Fruit fly (Drosophila melanogaster) whole organism, embryonic: ENCODE data around the gene CG15449.
A peak's percentile ranks its signal among the peaks of the same experiment; 100 is the strongest.

Experiments
- ATbp ChIP-seq: fragments of 200-800 bp; sonication (Bioruptor generic); optimal IDR thresholded peaks from 2 replicates; lab custom pipeline; 2017; ENCODE audit warnings: missing biosample characterization, mild to moderate bottlenecking, missing genetic modification characterization, missing genetic modification reagents
- CG11456 ChIP-seq: fragments of 200-800 bp; sonication (Bioruptor generic); IDR thresholded peaks from 3 replicates; pipeline ENCODE4 v1.3.6; 2022; ENCODE audit warnings: missing biosample characterization, missing genetic modification characterization
- CG14441 ChIP-seq: fragments of 200-800 bp; sonication (Bioruptor generic); IDR thresholded peaks from 2 replicates; pipeline ENCODE4 v1.3.6; 2022; ENCODE audit warnings: missing biosample characterization, missing genetic modification characterization
- CG15514 ChIP-seq: fragments of 200-800 bp; sonication (Bioruptor generic); optimal IDR thresholded peaks from 3 replicates; lab custom pipeline; 2017; ENCODE audit warnings: missing biosample characterization, missing genetic modification characterization, mild to moderate bottlenecking, moderate library complexity, missing genetic modification reagents
- CG2202 ChIP-seq: fragments of 200-800 bp; sonication (Bioruptor generic); optimal IDR thresholded peaks from 2 replicates; lab custom pipeline; 2018; ENCODE audit warnings: missing biosample characterization, mild to moderate bottlenecking, missing genetic modification characterization
- CG32532 ChIP-seq: fragments of 200-800 bp; sonication (Bioruptor generic); IDR thresholded peaks from 2 replicates; pipeline ENCODE4 v1.3.6; 2022; ENCODE audit warnings: missing biosample characterization, missing genetic modification characterization
- CG3281 ChIP-seq: fragments of 200-800 bp; sonication (Bioruptor generic); optimal IDR thresholded peaks from 3 replicates; lab custom pipeline; 2017; ENCODE audit warnings: missing biosample characterization, mild to moderate bottlenecking, missing genetic modification characterization
- CG3838 ChIP-seq: fragments of 200-800 bp; sonication (Bioruptor generic); optimal IDR thresholded peaks from 3 replicates; lab custom pipeline; 2016; ENCODE audit warnings: missing biosample characterization, missing genetic modification characterization
- CG5245 ChIP-seq: fragments of 200-800 bp; sonication (Bioruptor generic); optimal IDR thresholded peaks from 3 replicates; lab custom pipeline; 2016; ENCODE audit warnings: missing biosample characterization, missing genetic modification characterization
- CG6791 ChIP-seq: fragments of 200-800 bp; sonication (Bioruptor generic); IDR thresholded peaks from 3 replicates; pipeline ENCODE4 v1.3.6; 2022; ENCODE audit warnings: missing biosample characterization, missing genetic modification characterization; ENCODE audit not compliant: partially characterized antibody
- CG6854 ChIP-seq: fragments of 200-800 bp; sonication (Bioruptor generic); optimal IDR thresholded peaks from 3 replicates; lab custom pipeline; 2017; ENCODE audit warnings: missing biosample characterization, mild to moderate bottlenecking, missing genetic modification characterization
- CG7745 ChIP-seq: fragments of 200-800 bp; sonication (Bioruptor generic); optimal IDR thresholded peaks from 2 replicates; lab custom pipeline; 2018; ENCODE audit warnings: missing biosample characterization, mild to moderate bottlenecking, missing genetic modification characterization, moderate library complexity
- CG7963 ChIP-seq: fragments of 200-800 bp; sonication (Bioruptor generic); IDR thresholded peaks from 3 replicates; pipeline ENCODE4 v1.3.6; 2022; ENCODE audit warnings: missing biosample characterization, missing genetic modification characterization; ENCODE audit not compliant: partially characterized antibody
- CG8290 ChIP-seq, 3 experiments: fragments of 200-800 bp; sonication (Bioruptor generic); optimal IDR thresholded peaks; 2 replicates each; lab custom pipeline; 2016 to 2019; ENCODE audit warnings: missing biosample characterization in 3 of 3, missing genetic modification characterization in 3 of 3, mild to moderate bottlenecking in 2 of 3, moderate library complexity in 1 of 3
- CG8944 ChIP-seq: fragments of 200-800 bp; sonication (Bioruptor generic); optimal IDR thresholded peaks from 3 replicates; lab custom pipeline; 2016; ENCODE audit warnings: missing biosample characterization, missing genetic modification characterization
- CkIIα-i1 ChIP-seq: fragments of 200-800 bp; sonication (Bioruptor generic); IDR thresholded peaks from 2 replicates; pipeline ENCODE4 v1.3.6; 2022; ENCODE audit warnings: missing biosample characterization, missing genetic modification characterization
- Dip3 ChIP-seq: fragments of 200-800 bp; sonication (Bioruptor generic); optimal IDR thresholded peaks from 3 replicates; lab custom pipeline; 2016; ENCODE audit warnings: missing biosample characterization, missing genetic modification characterization
- Dll ChIP-seq: fragments of 200-800 bp; sonication (Bioruptor generic); IDR thresholded peaks from 4 replicates; pipeline ENCODE4 v1.3.6; 2022; ENCODE audit warnings: missing biosample characterization, missing genetic modification characterization; ENCODE audit not compliant: partially characterized antibody
- Doc3 ChIP-seq: fragments of 200-800 bp; sonication (Bioruptor generic); IDR thresholded peaks from 3 replicates; pipeline ENCODE4 v1.3.6; 2022; ENCODE audit warnings: missing biosample characterization, missing genetic modification characterization; ENCODE audit not compliant: partially characterized antibody
- Hmx ChIP-seq: fragments of 200-800 bp; sonication (Bioruptor generic); optimal IDR thresholded peaks from 2 replicates; lab custom pipeline; 2016; ENCODE audit warnings: missing biosample characterization, missing genetic modification characterization
- Hr78 ChIP-seq, 2 experiments: fragments of 200-800 bp in 1 of 2; fragments of >200 bp in 1 of 2; sonication (Bioruptor generic) in 1 of 2; optimal IDR thresholded peaks; 2 replicates each; lab custom pipeline; 2017 to 2019; ENCODE audit warnings: missing biosample characterization in 2 of 2, missing genetic modification characterization in 2 of 2, mild to moderate bottlenecking in 1 of 2, moderate library complexity in 1 of 2
- Hsf ChIP-seq: fragments of 200-800 bp; sonication (Bioruptor generic); optimal IDR thresholded peaks from 3 replicates; lab custom pipeline; 2016; ENCODE audit warnings: missing biosample characterization, missing genetic modification characterization
- Kr ChIP-seq: fragments of 200-800 bp; sonication (Bioruptor generic); optimal IDR thresholded peaks from 2 replicates; lab custom pipeline; 2017; ENCODE audit warnings: missing biosample characterization, mild to moderate bottlenecking, missing genetic modification characterization
- Lpt ChIP-seq: fragments of >200 bp; optimal IDR thresholded peaks from 2 replicates; lab custom pipeline; 2018; ENCODE audit warnings: missing biosample characterization, missing genetic modification characterization
- MESR4 ChIP-seq: fragments of 200-800 bp; sonication (Bioruptor generic); optimal IDR thresholded peaks from 2 replicates; lab custom pipeline; 2018; ENCODE audit warnings: missing biosample characterization, mild to moderate bottlenecking, missing genetic modification characterization, moderate library complexity
- Med ChIP-seq: fragments of 200-800 bp; sonication (Bioruptor generic); peaks from one replicate; lab custom pipeline; 2016; ENCODE audit warnings: missing biosample characterization, missing genetic modification characterization, mild to moderate bottlenecking, inconsistent platforms, moderate library complexity
- Opbp ChIP-seq: fragments of 200-800 bp; sonication (Bioruptor generic); IDR thresholded peaks from 3 replicates; pipeline ENCODE4 v1.3.6; 2022; ENCODE audit warnings: missing biosample characterization, missing genetic modification characterization; ENCODE audit not compliant: partially characterized antibody
- Poxn ChIP-seq: fragments of 200-800 bp; sonication (Bioruptor generic); IDR thresholded peaks from 2 replicates; pipeline ENCODE4 v1.3.6; 2022; ENCODE audit warnings: missing biosample characterization, missing genetic modification characterization
- Ptx1 ChIP-seq: fragments of 200-800 bp; sonication (Bioruptor generic); IDR thresholded peaks from 2 replicates; pipeline ENCODE4 v1.3.6; 2022; ENCODE audit warnings: missing biosample characterization, missing genetic modification characterization
- amos ChIP-seq: fragments of 200-800 bp; sonication (Bioruptor generic); IDR thresholded peaks from 2 replicates; pipeline ENCODE4 v1.3.6; 2022; ENCODE audit warnings: missing biosample characterization, missing genetic modification characterization; ENCODE audit not compliant: partially characterized antibody
- aop ChIP-seq: fragments of 200-800 bp; sonication (Bioruptor generic); IDR thresholded peaks from 2 replicates; pipeline ENCODE4 v1.3.6; 2022; ENCODE audit warnings: missing biosample characterization, missing genetic modification characterization
- cwo ChIP-seq: fragments of 200-800 bp; sonication (Bioruptor generic); optimal IDR thresholded peaks from 3 replicates; lab custom pipeline; 2017; ENCODE audit warnings: missing biosample characterization, missing genetic modification characterization, mild to moderate bottlenecking, moderate library complexity, missing genetic modification reagents
- grn ChIP-seq: fragments of 200-800 bp; sonication (Bioruptor generic); optimal IDR thresholded peaks from 3 replicates; lab custom pipeline; 2017; ENCODE audit warnings: missing biosample characterization, missing genetic modification characterization
- hbn ChIP-seq: fragments of 200-800 bp; sonication (Bioruptor generic); IDR thresholded peaks from 2 replicates; pipeline ENCODE4 v1.3.6; 2022; ENCODE audit warnings: missing biosample characterization, missing genetic modification characterization; ENCODE audit not compliant: partially characterized antibody
- ind ChIP-seq: fragments of 200-800 bp; sonication (Bioruptor generic); optimal IDR thresholded peaks from 3 replicates; lab custom pipeline; 2016; ENCODE audit warnings: missing biosample characterization, missing genetic modification characterization
- jigr1 ChIP-seq: fragments of 200-800 bp; sonication (Bioruptor generic); IDR thresholded peaks from 3 replicates; pipeline ENCODE4 v1.3.6; 2022; ENCODE audit warnings: missing biosample characterization, missing genetic modification characterization
- mirr ChIP-seq: fragments of 200-800 bp; sonication (Bioruptor generic); optimal IDR thresholded peaks from 3 replicates; lab custom pipeline; 2018; ENCODE audit warnings: missing biosample characterization, mild to moderate bottlenecking, missing genetic modification characterization
- mld ChIP-seq: fragments of 200-800 bp; sonication (Bioruptor generic); IDR thresholded peaks from 3 replicates; pipeline ENCODE4 v1.3.6; 2022; ENCODE audit warnings: missing biosample characterization, missing genetic modification characterization; ENCODE audit not compliant: partially characterized antibody
- nmo ChIP-seq: fragments of 200-800 bp; sonication (Bioruptor generic); optimal IDR thresholded peaks from 2 replicates; lab custom pipeline; 2018; ENCODE audit warnings: missing biosample characterization, mild to moderate bottlenecking, missing genetic modification characterization, moderate library complexity
- odd ChIP-seq: fragments of 200-800 bp; sonication (Bioruptor generic); optimal IDR thresholded peaks from 2 replicates; lab custom pipeline; 2017; ENCODE audit warnings: missing biosample characterization, mild to moderate bottlenecking, missing genetic modification characterization
- peb ChIP-seq: fragments of 200-800 bp; sonication (Bioruptor generic); IDR thresholded peaks from 2 replicates; pipeline ENCODE4 v1.3.6; 2022; ENCODE audit warnings: missing biosample characterization, missing genetic modification characterization
- seq ChIP-seq: fragments of 200-800 bp; sonication (Bioruptor generic); IDR thresholded peaks from 2 replicates; pipeline ENCODE4 v1.3.6; 2022; ENCODE audit warnings: missing biosample characterization, missing genetic modification characterization
- sim ChIP-seq: fragments of 200-800 bp; sonication (Bioruptor generic); IDR thresholded peaks from 2 replicates; pipeline ENCODE4 v1.3.6; 2022; ENCODE audit warnings: missing biosample characterization, missing genetic modification characterization
- stwl ChIP-seq: fragments of 200-800 bp; sonication (Bioruptor generic); optimal IDR thresholded peaks from 3 replicates; lab custom pipeline; 2018; ENCODE audit warnings: missing biosample characterization, mild to moderate bottlenecking, missing genetic modification characterization, moderate library complexity
- vvl ChIP-seq: fragments of 200-800 bp; sonication (Bioruptor generic); IDR thresholded peaks from 2 replicates; pipeline ENCODE4 v1.3.6; 2022; ENCODE audit warnings: missing biosample characterization, missing genetic modification characterization
- z ChIP-seq: fragments of 200-800 bp; sonication (Bioruptor generic); IDR thresholded peaks from 3 replicates; pipeline ENCODE4 v1.3.6; 2022; ENCODE audit warnings: missing biosample characterization, missing genetic modification characterization
- zen2 ChIP-seq: fragments of 200-800 bp; sonication (Bioruptor generic); IDR thresholded peaks from 3 replicates; pipeline ENCODE4 v1.3.6; 2022; ENCODE audit warnings: missing biosample characterization, missing genetic modification characterization; ENCODE audit not compliant: partially characterized antibody
- zfh1 ChIP-seq: fragments of 200-800 bp; sonication (Bioruptor generic); IDR thresholded peaks from 3 replicates; pipeline ENCODE4 v1.3.6; 2022; ENCODE audit warnings: missing biosample characterization, missing genetic modification characterization

CG15449 gene

dm6 chrX:21035208-21035937 is 5.0 kb downstream of the CG15449 start, which contains the start of gene Ntf-2 (continued):
- TF ChIP-seq CG32532 (GFP tag; lab: Robert Waterston, UW) = peak; percentile 38; the same call in 1 of the 2 replicates
- no peak for TF ChIP-seq CG6854
- TF ChIP-seq CG6791 = peak; percentile 89
- 0 out of 3 replicates have a peak, but pooled peaks have one; percentile 41 for TF ChIP-seq CG11456
- TF ChIP-seq CG5245 (GFP tag; lab: Kevin White, UChicago) = no peak
- TF ChIP-seq sim = no peak
- TF ChIP-seq seq (GFP tag; lab: Robert Waterston, UW) = no peak
- peak; percentile 44 for TF ChIP-seq stwl
- no peak for TF ChIP-seq CG8290 (GFP tag; optimal IDR thresholded peaks at IDR 0.05; lab: Kevin White, UChicago)
- TF ChIP-seq CG8290 (tag; optimal IDR thresholded peaks at IDR 0.05; lab: Kevin White, UChicago) = peak in 1 of 2 experiments; percentile 58
- peak; percentile 56 for TF ChIP-seq MESR4 (GFP tag; lab: Kevin White, UChicago)
- peak; percentile 75 for TF ChIP-seq Dll
- peak; percentile 76; the same call in 2 of the 3 replicates for TF ChIP-seq zen2
- peak; percentile 75 for TF ChIP-seq Med (GFP tag; lab: Kevin White, UChicago)
- no peak for TF ChIP-seq CG2202
- TF ChIP-seq Hr78 (GFP tag; optimal IDR thresholded peaks at IDR 0.05; lab: Kevin White, UChicago) = no peak
- no peak for TF ChIP-seq CG3838 (GFP tag; lab: Kevin White, UChicago)
- TF ChIP-seq Hsf (GFP tag; lab: Kevin White, UChicago) = peak; percentile 37
- TF ChIP-seq cwo = no peak
- TF ChIP-seq z (GFP tag; lab: Robert Waterston, UW) = no peak
- no peak for TF ChIP-seq CG3281 (GFP tag; lab: Kevin White, UChicago)
- TF ChIP-seq Poxn (GFP tag; lab: Robert Waterston, UW) = no peak
- TF ChIP-seq mld (GFP tag; lab: Robert Waterston, UW) = peak; percentile 81
- 0 out of 2 replicates have a peak, but pooled peaks have one; percentile 35 for TF ChIP-seq CG14441
- TF ChIP-seq CG7745 (tag; lab: Kevin White, UChicago) = no peak
- TF ChIP-seq hbn (GFP tag; lab: Robert Waterston, UW) = peak; percentile 56
- TF ChIP-seq CG15514 (GFP tag; lab: Kevin White, UChicago) = peak; percentile 51
- no peak for TF ChIP-seq CkIIα-i1 (GFP tag; lab: Robert Waterston, UW)
- no peak for TF ChIP-seq peb (GFP tag; lab: Robert Waterston, UW)
- TF ChIP-seq Kr (GFP tag; lab: Kevin White, UChicago) = no peak
- TF ChIP-seq Doc3 (GFP tag; lab: Robert Waterston, UW) = peak; percentile 57; the same call in 2 of the 3 replicates
- TF ChIP-seq ind (GFP tag; lab: Kevin White, UChicago) = no peak
- no peak for TF ChIP-seq Hmx (GFP tag; lab: Kevin White, UChicago)
- TF ChIP-seq grn = peak; percentile 7
- peak; percentile 90 for TF ChIP-seq amos (GFP tag; lab: Robert Waterston, UW)
- peak; percentile 17 for TF ChIP-seq mirr (GFP tag; lab: Kevin White, UChicago)
- no peak for TF ChIP-seq jigr1
- peak; percentile 88 for TF ChIP-seq Opbp
- TF ChIP-seq odd = no peak
- no peak for TF ChIP-seq aop (GFP tag; lab: Robert Waterston, UW)
- TF ChIP-seq CG7963 (GFP tag; lab: Robert Waterston, UW) = peak; percentile 89
- TF ChIP-seq Lpt (GFP tag; lab: Kevin White, UChicago) = no peak
- TF ChIP-seq Ptx1 (GFP tag; lab: Robert Waterston, UW) = peak; percentile 34; the same call in 1 of the 2 replicates
- peak; percentile 30 for TF ChIP-seq Dip3 (GFP tag; lab: Kevin White, UChicago)
- peak; percentile 26 for TF ChIP-seq CG8944 (GFP tag; lab: Kevin White, UChicago)
- 0 out of 3 replicates have a peak, but pooled peaks have one; percentile 29 for TF ChIP-seq zfh1 (GFP tag; lab: Robert Waterston, UW)
- no peak for TF ChIP-seq ATbp (GFP tag; lab: Kevin White, UChicago)
- peak; percentile 34 for TF ChIP-seq nmo (GFP tag; lab: Kevin White, UChicago)
- 0 out of 2 replicates have a peak, but pooled peaks have one; percentile 24 for TF ChIP-seq vvl
